Worm (Caenorhabditis elegans) whole organism, young adult: Measurements from ENCODE around the gene cogc-6.

Experiments
- B0336.3 ChIP-seq: fragments of 200-800 bp; sonication (Bioruptor generic); IDR thresholded peaks from 2 replicates; pipeline ENCODE4 v1.3.6; 2022; ENCODE audit warnings: missing genetic modification characterization, missing compliant biosample characterization
- atf-7 ChIP-seq: sonication (generic microtip); optimal IDR thresholded peaks from 2 replicates; lab custom pipeline; 2017; ENCODE audit warnings: mild to moderate bottlenecking, missing genetic modification characterization, missing compliant biosample characterization
- ceh-40 ChIP-seq: fragments of 200-800 bp; sonication (Bioruptor generic); IDR thresholded peaks from 2 replicates; pipeline ENCODE4 v1.3.6; 2022; ENCODE audit warnings: missing genetic modification characterization, missing compliant biosample characterization
- lag-1 ChIP-seq: fragments of 200-800 bp; sonication (Bioruptor generic); IDR thresholded peaks from 2 replicates; pipeline ENCODE4 v1.3.6; 2022; ENCODE audit warnings: missing genetic modification reagents, missing genetic modification characterization, missing compliant biosample characterization
- lsl-1 ChIP-seq: fragments of 200-800 bp; sonication (Bioruptor generic); optimal IDR thresholded peaks from 2 replicates; lab custom pipeline; 2018; ENCODE audit warnings: mild to moderate bottlenecking, missing genetic modification characterization, moderate library complexity, missing compliant biosample characterization
- pha-4 ChIP-seq: fragments of 150-350 bp; sonication (generic microtip); optimal IDR thresholded peaks from 2 replicates; lab custom pipeline; 2014; ENCODE audit warnings: missing biosample characterization, missing genetic modification reagents, missing genetic modification characterization
- unc-130 ChIP-seq: sonication (generic microtip); optimal IDR thresholded peaks from 2 replicates; lab custom pipeline; 2016; ENCODE audit warnings: missing genetic modification reagents, missing genetic modification characterization, missing compliant biosample characterization

DNA sequence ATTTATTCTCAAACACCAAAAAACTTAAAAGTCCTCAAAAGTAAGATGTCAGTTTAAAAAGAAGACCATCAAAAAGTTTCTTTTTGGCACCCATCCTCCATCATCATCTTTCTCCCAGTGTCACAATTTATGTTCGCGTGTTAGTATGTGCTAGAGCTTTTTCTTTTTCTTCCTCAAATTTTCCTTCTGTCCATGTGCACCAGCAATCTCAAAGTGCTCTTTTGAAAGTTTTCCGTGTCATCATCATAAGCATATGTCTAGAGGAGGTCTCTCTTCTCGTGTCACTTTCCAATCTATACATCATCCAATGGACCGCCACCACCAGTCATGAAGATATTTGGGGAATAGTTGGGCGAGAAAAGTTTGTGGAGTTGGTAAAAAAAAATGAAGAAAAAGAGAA lies 30.0 kb upstream of the cogc-6 start:
- TF ChIP-seq ceh-40 (GFP tag; lab: Robert Waterston, UW): no peak
- no peak for TF ChIP-seq B0336.3 (GFP tag; lab: Robert Waterston, UW)
- no peak for TF ChIP-seq lsl-1
- TF ChIP-seq pha-4 (tag; lab: Kevin White, UChicago): no peak
- no peak for TF ChIP-seq atf-7 (tag; lab: Kevin White, UChicago)
- no peak for TF ChIP-seq lag-1
- TF ChIP-seq unc-130 (GFP tag; lab: Kevin White, UChicago): no peak
